Worm (Caenorhabditis elegans) whole organism, late embryonic: Measurements from ENCODE around the gene C26B9.6.

Experiments used
- T23F11.4 ChIP-seq: fragments of 200-800 bp; sonication (Bioruptor generic); optimal IDR thresholded peaks from 2 replicates; lab custom pipeline; 2018; ENCODE audit warnings: mild to moderate bottlenecking, missing genetic modification characterization, missing compliant biosample characterization
- fkh-10 ChIP-seq: fragments of 150-350 bp; optimal IDR thresholded peaks from 2 replicates; lab custom pipeline; 2014; ENCODE audit warnings: missing biosample characterization, missing genetic modification reagents, missing genetic modification characterization
- fkh-6 ChIP-seq: sonication (generic microtip); optimal IDR thresholded peaks from 2 replicates; lab custom pipeline; 2016; ENCODE audit warnings: missing genetic modification characterization, missing compliant biosample characterization
- hlh-30 ChIP-seq: sonication (generic microtip); optimal IDR thresholded peaks from 2 replicates; lab custom pipeline; 2017; ENCODE audit warnings: antibody characterized with exemption, missing genetic modification characterization, missing compliant biosample characterization; ENCODE audit not compliant: insufficient read depth
- pha-2 ChIP-seq: sonication (generic microtip); optimal IDR thresholded peaks from 2 replicates; lab custom pipeline; 2017; ENCODE audit warnings: mild to moderate bottlenecking, missing genetic modification characterization, missing compliant biosample characterization
- pha-4 ChIP-seq: fragments of 150-350 bp; optimal IDR thresholded peaks from 2 replicates; lab custom pipeline; 2018; ENCODE audit warnings: missing biosample characterization, missing genetic modification reagents, missing genetic modification characterization
- sdc-2 ChIP-seq: sonication (generic microtip); optimal IDR thresholded peaks from 2 replicates; lab custom pipeline; 2016; ENCODE audit warnings: missing genotype, missing genetic modification characterization, missing compliant biosample characterization
- tbx-2 ChIP-seq: sonication (generic microtip); optimal IDR thresholded peaks from 2 replicates; lab custom pipeline; 2016; ENCODE audit warnings: missing genetic modification characterization, missing compliant biosample characterization
- zip-5 ChIP-seq: sonication (generic microtip); optimal IDR thresholded peaks from 2 replicates; lab custom pipeline; 2016; ENCODE audit warnings: missing genetic modification characterization, missing compliant biosample characterization

ce11 chrX:5293862-5294261, 41.4 kb downstream of the C26B9.6 start:
- TF ChIP-seq T23F11.4 (GFP tag; lab: Kevin White, UChicago) (no peak), hlh-30 (no peak), sdc-2 (no peak), tbx-2 (tag; lab: Kevin White, UChicago) (no peak), fkh-6 (no peak), pha-4 (tag; lab: Kevin White, UChicago) (no peak), zip-5 (tag; lab: Kevin White, UChicago) (no peak), fkh-10 (GFP tag; lab: Kevin White, UChicago) (no peak), pha-2 (tag; lab: Kevin White, UChicago) (no peak)
